Worm (Caenorhabditis elegans) whole organism, L2 larva: ENCODE results near the gene C48D5.3.

ENCODE experiments used
- C34F6.9 ChIP-seq: fragments of 150-350 bp; optimal IDR thresholded peaks from 2 replicates; lab custom pipeline; 2014; ENCODE audit warnings: missing biosample characterization, missing genetic modification characterization
- F13H6.1 ChIP-seq: sonication (generic microtip); optimal IDR thresholded peaks from 2 replicates; lab custom pipeline; 2016; ENCODE audit warnings: missing genetic modification characterization, missing compliant biosample characterization
- R02D3.7 ChIP-seq: fragments of 150-350 bp; optimal IDR thresholded peaks from 2 replicates; lab custom pipeline; 2014; ENCODE audit warnings: missing biosample characterization, missing genetic modification characterization
- Y55F3AM.14 ChIP-seq: fragments of 200-800 bp; sonication (Bioruptor generic); optimal IDR thresholded peaks from 2 replicates; lab custom pipeline; 2018; ENCODE audit warnings: mild to moderate bottlenecking, missing genetic modification characterization, missing compliant biosample characterization
- ZK546.5 ChIP-seq: sonication (generic microtip); optimal IDR thresholded peaks from 2 replicates; lab custom pipeline; 2017; ENCODE audit warnings: missing biosample characterization, missing genetic modification characterization
- alr-1 ChIP-seq: fragments of 150-350 bp; optimal IDR thresholded peaks from 2 replicates; lab custom pipeline; 2014; ENCODE audit warnings: missing biosample characterization, missing genetic modification characterization
- aly-2 ChIP-seq: fragments of 150-350 bp; optimal IDR thresholded peaks from 2 replicates; lab custom pipeline; 2014; ENCODE audit warnings: missing biosample characterization, missing genetic modification characterization
- ceh-16 ChIP-seq: fragments of 150-350 bp; optimal IDR thresholded peaks from 2 replicates; lab custom pipeline; 2014; ENCODE audit warnings: missing biosample characterization, missing genetic modification characterization
- ceh-82 ChIP-seq: fragments of 150-350 bp; optimal IDR thresholded peaks from 2 replicates; lab custom pipeline; 2014; ENCODE audit warnings: missing biosample characterization, missing genetic modification characterization
- elt-1 ChIP-seq: fragments of 150-350 bp; optimal IDR thresholded peaks from 2 replicates; lab custom pipeline; 2014; ENCODE audit warnings: missing biosample characterization, missing genetic modification characterization
- elt-3 ChIP-seq: sonication (generic microtip); optimal IDR thresholded peaks from 2 replicates; lab custom pipeline; 2017; ENCODE audit warnings: missing biosample characterization, missing genetic modification characterization
- gmeb-1 ChIP-seq: fragments of 150-350 bp; optimal IDR thresholded peaks from 2 replicates; lab custom pipeline; 2014; ENCODE audit warnings: missing biosample characterization, missing genetic modification characterization
- lin-13 ChIP-seq: fragments of 150-350 bp; optimal IDR thresholded peaks from 2 replicates; lab custom pipeline; 2014; ENCODE audit warnings: missing biosample characterization, missing genetic modification reagents, missing genetic modification characterization
- lin-39 ChIP-seq: fragments of 150-350 bp; optimal IDR thresholded peaks from 2 replicates; lab custom pipeline; 2014; ENCODE audit warnings: missing biosample characterization, missing genetic modification reagents, missing genetic modification characterization
- mab-5 ChIP-seq: fragments of 150-350 bp; optimal IDR thresholded peaks from 2 replicates; lab custom pipeline; 2014; ENCODE audit warnings: missing biosample characterization, missing genetic modification characterization
- mbf-1 ChIP-seq: sonication (generic microtip); optimal IDR thresholded peaks from 2 replicates; lab custom pipeline; 2017; ENCODE audit warnings: missing biosample characterization, missing genetic modification characterization
- mdl-1 ChIP-seq, 2 experiments: fragments of 150-350 bp in 1 of 2; sonication (generic microtip) in 1 of 2; optimal IDR thresholded peaks; 2 replicates each; lab custom pipeline; 2017; ENCODE audit warnings: missing biosample characterization in 2 of 2, missing genetic modification characterization in 2 of 2
- nhr-10 ChIP-seq: sonication (generic microtip); optimal IDR thresholded peaks from 2 replicates; lab custom pipeline; 2017; ENCODE audit warnings: missing biosample characterization, missing genetic modification characterization
- nhr-11 ChIP-seq: fragments of 150-350 bp; optimal IDR thresholded peaks from 2 replicates; lab custom pipeline; 2014; ENCODE audit warnings: missing biosample characterization, missing genetic modification characterization
- nhr-129 ChIP-seq: fragments of 150-350 bp; optimal IDR thresholded peaks from 2 replicates; lab custom pipeline; 2014; ENCODE audit warnings: missing biosample characterization, missing genetic modification characterization
- nhr-21 ChIP-seq: fragments of 150-350 bp; optimal IDR thresholded peaks from 2 replicates; lab custom pipeline; 2014; ENCODE audit warnings: missing biosample characterization, missing genetic modification characterization
- nhr-23 ChIP-seq: fragments of 150-350 bp; optimal IDR thresholded peaks from 2 replicates; lab custom pipeline; 2014; ENCODE audit warnings: missing biosample characterization, missing genetic modification reagents, missing genetic modification characterization
- nhr-237 ChIP-seq: fragments of 150-350 bp; optimal IDR thresholded peaks from 2 replicates; lab custom pipeline; 2014; ENCODE audit warnings: missing biosample characterization, missing genetic modification characterization
- nhr-25 ChIP-seq: fragments of 150-350 bp; sonication (generic microtip); optimal IDR thresholded peaks from 3 replicates; lab custom pipeline; 2014; ENCODE audit warnings: missing biosample characterization, missing genetic modification characterization
- nhr-6 ChIP-seq: fragments of 150-350 bp; optimal IDR thresholded peaks from 2 replicates; lab custom pipeline; 2014; ENCODE audit warnings: missing biosample characterization, missing genetic modification characterization
- peb-1 ChIP-seq: fragments of 150-350 bp; optimal IDR thresholded peaks from 2 replicates; lab custom pipeline; 2014; ENCODE audit warnings: missing biosample characterization, missing genetic modification characterization
- sem-4 ChIP-seq: fragments of 150-350 bp; optimal IDR thresholded peaks from 2 replicates; lab custom pipeline; 2014; ENCODE audit warnings: missing biosample characterization, missing genetic modification reagents, missing genetic modification characterization
- skn-1 ChIP-seq: sonication (generic microtip); optimal IDR thresholded peaks from 2 replicates; lab custom pipeline; 2017; ENCODE audit warnings: missing biosample characterization, missing genetic modification characterization
- sma-3 ChIP-seq: sonication (generic microtip); optimal IDR thresholded peaks from 2 replicates; lab custom pipeline; 2016; ENCODE audit warnings: missing genetic modification reagents, missing genetic modification characterization, missing compliant biosample characterization
- sma-9 ChIP-seq, 2 experiments: fragments of 150-350 bp in 1 of 2; sonication (generic microtip) in 1 of 2; optimal IDR thresholded peaks; 2 replicates each; lab custom pipeline; 2014 to 2016; ENCODE audit warnings: missing genetic modification characterization in 2 of 2, mild to moderate bottlenecking in 1 of 2, missing biosample characterization in 1 of 2, missing compliant biosample characterization in 1 of 2, missing genetic modification reagents in 1 of 2, moderate library complexity in 1 of 2
- unc-55 ChIP-seq: fragments of 150-350 bp; sonication (generic microtip); optimal IDR thresholded peaks from 3 replicates; lab custom pipeline; 2014; ENCODE audit warnings: missing biosample characterization, missing genetic modification reagents, missing genetic modification characterization
- unc-62 ChIP-seq: fragments of 150-350 bp; optimal IDR thresholded peaks from 2 replicates; lab custom pipeline; 2014; ENCODE audit warnings: missing biosample characterization, missing genetic modification reagents, missing genetic modification characterization
- ztf-1 ChIP-seq: fragments of 200-800 bp; sonication (Bioruptor generic); conservative IDR thresholded peaks from 2 replicates; pipeline ENCODE4 v1.3.6; 2022; ENCODE audit warnings: missing genetic modification characterization, missing compliant biosample characterization
- ztf-11 ChIP-seq: sonication (generic microtip); optimal IDR thresholded peaks from 2 replicates; lab custom pipeline; 2017; ENCODE audit warnings: missing biosample characterization, missing genetic modification characterization
- ztf-4 ChIP-seq: fragments of 150-350 bp; optimal IDR thresholded peaks from 2 replicates; lab custom pipeline; 2014; ENCODE audit warnings: missing biosample characterization, missing genetic modification characterization

The C48D5.3 gene

DNA sequence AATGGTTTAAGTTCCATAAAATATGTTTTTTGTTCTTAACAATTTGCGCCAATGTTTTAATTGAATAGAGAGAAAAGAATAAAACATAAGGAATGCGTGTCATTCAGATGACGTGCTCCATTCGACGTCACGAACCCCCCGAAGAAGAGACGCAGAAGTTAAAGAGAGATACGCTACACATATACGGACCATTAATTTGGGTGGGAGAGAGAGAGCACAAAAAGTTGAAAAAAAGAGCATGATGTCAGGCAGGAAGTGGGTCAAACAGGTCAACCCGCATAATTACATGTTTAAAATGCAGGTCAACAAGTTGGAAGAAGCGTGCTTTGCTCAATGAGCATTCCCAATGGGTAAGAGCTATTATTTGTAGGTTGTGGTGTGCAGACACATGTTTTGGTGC, 21.3 kb downstream of the C48D5.3 start (continued):
- TF ChIP-seq nhr-6: no peak
- TF ChIP-seq ztf-4 (tag; lab: Kevin White, UChicago): no peak
- no peak for TF ChIP-seq gmeb-1 (tag; lab: Kevin White, UChicago)
- no peak for TF ChIP-seq ztf-11 (tag; lab: Kevin White, UChicago)

DNA sequence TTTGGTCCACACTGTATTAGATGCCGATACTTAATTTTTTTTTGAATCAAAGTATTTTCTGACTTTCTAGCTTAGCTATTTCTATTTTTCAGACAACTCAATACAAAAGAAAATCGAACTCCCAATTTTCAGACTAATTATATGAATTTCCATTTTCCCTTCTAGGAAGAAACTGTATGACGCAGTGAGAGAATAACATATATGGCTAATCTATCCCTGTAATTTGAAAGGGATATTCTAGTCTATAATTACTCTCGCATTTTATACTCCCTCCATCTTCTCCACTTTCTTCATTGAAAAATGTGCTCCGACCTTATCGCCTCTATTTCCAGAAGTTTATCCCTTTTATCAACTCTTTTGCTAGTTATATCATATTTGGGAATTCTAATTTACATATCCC, 28.2 kb downstream of the C48D5.3 start, which contains the start of gene C54C6.4:
Gene C54C6.4, plus strand, starts transcription at position 301 of the 400 bp plus-strand sequence.
- TF ChIP-seq lin-13 (GFP tag; lab: Kevin White, UChicago): no peak
- TF ChIP-seq unc-62: no peak
- TF ChIP-seq, all 48 proteins: peak for 0

DNA sequence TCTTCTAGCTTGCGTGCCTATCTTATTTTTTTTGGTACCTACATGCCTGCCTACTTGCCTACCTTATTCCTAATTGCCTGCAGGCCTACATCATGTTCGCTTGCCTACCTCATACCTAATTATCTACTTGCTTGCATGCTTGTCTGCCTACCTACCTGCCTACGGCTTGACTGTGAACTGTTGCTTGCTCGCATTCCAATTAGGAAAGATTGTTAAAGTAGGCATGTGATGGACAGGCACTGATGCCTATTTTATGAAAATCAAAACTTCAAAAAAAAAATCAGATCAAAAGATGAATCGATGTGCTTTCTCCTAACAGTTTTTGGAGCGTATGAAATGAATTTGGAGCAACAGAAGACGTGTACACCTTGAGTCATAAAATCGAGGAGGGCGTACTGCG, 31.2 kb downstream of the C48D5.3 start:
- TF ChIP-seq sma-3 (GFP tag; lab: Kevin White, UChicago) (no peak), alr-1 (no peak), elt-3 (no peak), ceh-82 (tag; lab: Kevin White, UChicago) (no peak), ztf-11 (tag; lab: Kevin White, UChicago) (no peak), Y55F3AM.14 (GFP tag; lab: Kevin White, UChicago) (no peak), aly-2 (tag; lab: Kevin White, UChicago) (no peak)

DNA sequence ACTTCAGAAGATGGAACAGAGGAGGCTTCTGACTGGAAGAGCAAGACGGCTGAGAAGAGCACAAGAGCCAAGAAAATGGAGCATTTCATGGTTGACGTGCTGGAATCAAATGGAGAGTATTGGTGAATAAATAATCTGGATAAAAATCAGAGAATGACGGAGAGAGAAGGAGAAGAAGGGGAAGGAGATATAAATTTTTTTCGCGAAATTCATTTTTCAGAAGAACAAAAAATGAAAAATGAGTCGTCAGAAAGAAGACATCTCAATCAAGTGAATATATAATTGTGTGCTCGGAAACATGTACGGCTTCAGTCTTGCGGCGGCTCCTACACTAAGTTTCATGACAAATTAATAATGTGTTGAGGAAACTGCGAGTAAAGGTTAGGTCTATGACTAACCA, 31.8 kb downstream of the C48D5.3 start, which contains the start of gene C54C6.5:
Gene C54C6.5, minus strand, starts transcription at position 101 of the 400 bp plus-strand sequence.
- TF ChIP-seq nhr-10 (tag; lab: Kevin White, UChicago) (no peak), nhr-25 (tag; lab: Kevin White, UChicago) (no peak), C34F6.9 (tag; lab: Kevin White, UChicago) (no peak), nhr-21 (tag; lab: Kevin White, UChicago) (no peak), ztf-11 (tag; lab: Kevin White, UChicago) (no peak), peb-1 (tag; lab: Kevin White, UChicago) (no peak), sem-4 (tag; lab: Kevin White, UChicago) (no peak), ceh-16 (tag; lab: Kevin White, UChicago) (no peak), R02D3.7 (tag; lab: Kevin White, UChicago) (no peak), mab-5 (tag; lab: Kevin White, UChicago) (no peak), ztf-4 (tag; lab: Kevin White, UChicago) (no peak), aly-2 (tag; lab: Kevin White, UChicago) (no peak), nhr-237 (tag; lab: Kevin White, UChicago) (no peak), ZK546.5 (no peak), Y55F3AM.14 (GFP tag; lab: Kevin White, UChicago) (no peak), lin-39 (no peak), nhr-11 (no peak)

DNA sequence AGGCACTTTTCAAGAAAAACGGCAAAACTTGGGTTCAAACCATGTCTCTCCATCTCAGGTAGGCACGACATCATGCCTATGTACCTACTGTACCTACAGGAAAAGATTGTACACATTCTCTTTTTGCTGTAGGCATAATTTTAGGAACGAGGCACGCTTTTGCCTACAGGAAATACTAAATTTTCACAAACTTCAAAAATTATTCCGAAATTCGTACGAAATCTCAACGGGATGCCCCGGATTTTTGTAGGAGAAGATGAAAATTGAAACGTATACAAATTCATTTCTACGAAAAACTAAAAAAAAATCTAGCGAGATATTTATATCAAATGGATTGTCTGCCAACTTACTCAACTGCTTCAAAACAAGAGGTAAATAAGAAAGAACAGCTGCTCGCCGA, 33.5 kb downstream of the C48D5.3 start, which contains the start of gene C54C6.11:
Gene C54C6.11, plus strand, starts transcription at position 301 of the 400 bp plus-strand sequence.
- TF ChIP-seq nhr-10 (tag; lab: Kevin White, UChicago) (no peak), skn-1 (tag; lab: Kevin White, UChicago) (no peak), nhr-21 (tag; lab: Kevin White, UChicago) (no peak), ZK546.5 (no peak), unc-55 (GFP tag; lab: Kevin White, UChicago) (no peak), gmeb-1 (tag; lab: Kevin White, UChicago) (no peak), mdl-1 (tag; optimal IDR thresholded peaks at IDR 0.05; lab: Kevin White, UChicago) (no peak), nhr-6 (no peak), elt-1 (tag; lab: Kevin White, UChicago) (no peak), nhr-129 (no peak), mbf-1 (tag; lab: Kevin White, UChicago) (no peak), ztf-1 (GFP tag; lab: Robert Waterston, UW) (no peak), aly-2 (tag; lab: Kevin White, UChicago) (no peak), F13H6.1 (tag; lab: Kevin White, UChicago) (no peak), ceh-82 (tag; lab: Kevin White, UChicago) (no peak)
- TF ChIP-seq, all 48 proteins: peak for 0

DNA sequence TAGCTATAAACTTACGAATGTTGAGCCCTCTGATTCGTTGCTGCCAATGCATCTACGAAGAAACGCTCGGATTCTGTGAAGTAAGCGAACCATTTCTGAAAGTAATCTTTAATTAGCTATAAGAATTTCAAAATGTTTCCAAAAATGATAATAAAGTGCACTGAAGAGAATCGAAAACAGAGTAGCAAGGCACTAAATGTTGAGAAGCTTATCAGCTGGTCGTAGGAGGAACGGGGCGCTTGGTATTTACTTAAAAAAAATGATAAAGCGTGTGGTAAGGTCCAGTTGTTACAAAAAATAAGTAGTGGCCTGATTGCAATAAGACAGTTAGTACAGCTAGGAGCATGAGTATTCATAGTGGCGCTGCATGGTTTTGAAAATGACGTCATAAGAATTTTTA, 35.2 kb downstream of the C48D5.3 start, which contains the start of gene C54C6.7:
Gene C54C6.7, minus strand, starts transcription at position 101 of the 400 bp plus-strand sequence.
- TF ChIP-seq mab-5 (tag; lab: Kevin White, UChicago) (no peak), C34F6.9 (tag; lab: Kevin White, UChicago) (no peak), sma-9 (GFP tag; optimal IDR thresholded peaks at IDR 0.05; lab: Kevin White, UChicago) (no peak), sma-9 (tag; optimal IDR thresholded peaks at IDR 0.05; lab: Kevin White, UChicago) (no peak), nhr-23 (tag; lab: Kevin White, UChicago) (no peak)
